Worm (Caenorhabditis elegans) whole organism, late embryonic: ENCODE results near the gene T05E12.9.

ENCODE experiments used
- T23F11.4 ChIP-seq: fragments of 200-800 bp; sonication (Bioruptor generic); optimal IDR thresholded peaks from 2 replicates; lab custom pipeline; 2018; ENCODE audit warnings: mild to moderate bottlenecking, missing genetic modification characterization, missing compliant biosample characterization
- Y22D7AL.16 ChIP-seq: sonication (generic microtip); optimal IDR thresholded peaks from 2 replicates; lab custom pipeline; 2016; ENCODE audit warnings: missing genetic modification characterization, missing compliant biosample characterization
- ahr-1 ChIP-seq: sonication (generic microtip); optimal IDR thresholded peaks from 2 replicates; lab custom pipeline; 2016; ENCODE audit warnings: missing genetic modification characterization, missing compliant biosample characterization
- ama-1 ChIP-seq: fragments of 150-350 bp; optimal IDR thresholded peaks from 2 replicates; lab custom pipeline; 2014
- ceh-14 ChIP-seq: sonication (generic microtip); optimal IDR thresholded peaks from 2 replicates; lab custom pipeline; 2016; ENCODE audit warnings: missing genotype, missing genetic modification characterization, missing compliant biosample characterization
- ceh-18 ChIP-seq: sonication (generic microtip); optimal IDR thresholded peaks from 2 replicates; lab custom pipeline; 2016; ENCODE audit warnings: missing genetic modification characterization, missing compliant biosample characterization
- ceh-31 ChIP-seq: sonication (generic microtip); optimal IDR thresholded peaks from 2 replicates; lab custom pipeline; 2016; ENCODE audit warnings: missing genetic modification characterization, missing compliant biosample characterization
- ceh-48 ChIP-seq: sonication (generic microtip); optimal IDR thresholded peaks from 2 replicates; lab custom pipeline; 2016; ENCODE audit warnings: missing genetic modification characterization, inconsistent platforms, missing compliant biosample characterization
- ceh-6 ChIP-seq: fragments of 200-800 bp; sonication (Bioruptor generic); optimal IDR thresholded peaks from 2 replicates; lab custom pipeline; 2018; ENCODE audit warnings: mild to moderate bottlenecking, missing genetic modification characterization, missing compliant biosample characterization
- che-1 ChIP-seq: sonication (generic microtip); optimal IDR thresholded peaks from 2 replicates; lab custom pipeline; 2016; ENCODE audit warnings: mild to moderate bottlenecking, missing genetic modification characterization, missing compliant biosample characterization
- dmd-4 ChIP-seq: sonication (generic microtip); optimal IDR thresholded peaks from 2 replicates; lab custom pipeline; 2016; ENCODE audit warnings: borderline replicate concordance, missing genetic modification characterization, missing compliant biosample characterization
- dve-1 ChIP-seq: sonication (generic microtip); optimal IDR thresholded peaks from 2 replicates; lab custom pipeline; 2017; ENCODE audit warnings: antibody characterized with exemption, mild to moderate bottlenecking, missing genetic modification characterization, missing compliant biosample characterization
- elt-2 ChIP-seq: sonication (generic microtip); optimal IDR thresholded peaks from 2 replicates; lab custom pipeline; 2016; ENCODE audit warnings: missing genetic modification reagents, missing genetic modification characterization, missing compliant biosample characterization
- elt-4 ChIP-seq: sonication (generic microtip); optimal IDR thresholded peaks from 2 replicates; lab custom pipeline; 2016; ENCODE audit warnings: missing genetic modification characterization, missing compliant biosample characterization
- ets-4 ChIP-seq: sonication (generic microtip); optimal IDR thresholded peaks from 2 replicates; lab custom pipeline; 2016; ENCODE audit warnings: missing genetic modification characterization, missing compliant biosample characterization
- fax-1 ChIP-seq: sonication (generic microtip); optimal IDR thresholded peaks from 2 replicates; lab custom pipeline; 2016; ENCODE audit warnings: missing genotype, missing genetic modification characterization, missing compliant biosample characterization
- fkh-10 ChIP-seq: fragments of 150-350 bp; optimal IDR thresholded peaks from 2 replicates; lab custom pipeline; 2014; ENCODE audit warnings: missing biosample characterization, missing genetic modification reagents, missing genetic modification characterization
- gmeb-2 ChIP-seq: sonication (generic microtip); optimal IDR thresholded peaks from 2 replicates; lab custom pipeline; 2016; ENCODE audit warnings: missing genetic modification characterization, inconsistent platforms, missing compliant biosample characterization
- hlh-13 ChIP-seq: fragments of 200-800 bp; sonication (Bioruptor generic); optimal IDR thresholded peaks from 2 replicates; lab custom pipeline; 2018; ENCODE audit warnings: mild to moderate bottlenecking, missing genetic modification characterization, missing compliant biosample characterization
- hlh-30 ChIP-seq: sonication (generic microtip); optimal IDR thresholded peaks from 2 replicates; lab custom pipeline; 2017; ENCODE audit warnings: antibody characterized with exemption, missing genetic modification characterization, missing compliant biosample characterization; ENCODE audit not compliant: insufficient read depth
- hlh-8 ChIP-seq: sonication (generic microtip); optimal IDR thresholded peaks from 2 replicates; lab custom pipeline; 2016; ENCODE audit warnings: missing genotype, missing genetic modification characterization, missing compliant biosample characterization
- mec-3 ChIP-seq: sonication (generic microtip); optimal IDR thresholded peaks from 2 replicates; lab custom pipeline; 2016; ENCODE audit warnings: borderline replicate concordance, missing genetic modification characterization, missing compliant biosample characterization
- nfya-1 ChIP-seq: sonication (generic microtip); optimal IDR thresholded peaks from 2 replicates; lab custom pipeline; 2017; ENCODE audit warnings: missing genetic modification characterization, mild to moderate bottlenecking, missing compliant biosample characterization, antibody characterized with exemption, moderate library complexity
- nhr-11 ChIP-seq: fragments of 150-350 bp; optimal IDR thresholded peaks from 2 replicates; lab custom pipeline; 2014; ENCODE audit warnings: missing biosample characterization, missing genetic modification characterization
- npax-4 ChIP-seq: sonication (generic microtip); optimal IDR thresholded peaks from 2 replicates; lab custom pipeline; 2016; ENCODE audit warnings: missing genetic modification characterization, missing compliant biosample characterization
- odd-2 ChIP-seq: sonication (generic microtip); optimal IDR thresholded peaks from 2 replicates; lab custom pipeline; 2017; ENCODE audit warnings: antibody characterized with exemption, mild to moderate bottlenecking, missing genetic modification characterization, missing compliant biosample characterization
- ref-2 ChIP-seq: sonication (generic microtip); optimal IDR thresholded peaks from 2 replicates; lab custom pipeline; 2016; ENCODE audit warnings: missing genetic modification characterization, missing compliant biosample characterization
- rnt-1 ChIP-seq: sonication (generic microtip); optimal IDR thresholded peaks from 2 replicates; lab custom pipeline; 2016; ENCODE audit warnings: missing genetic modification characterization, missing compliant biosample characterization
- sox-2 ChIP-seq: fragments of 200-800 bp; sonication (Bioruptor generic); IDR thresholded peaks from 2 replicates; pipeline ENCODE4 v1.3.6; 2022; ENCODE audit warnings: missing genetic modification reagents, missing genetic modification characterization, missing compliant biosample characterization
- syd-9 ChIP-seq: sonication (generic microtip); optimal IDR thresholded peaks from 2 replicates; lab custom pipeline; 2016; ENCODE audit warnings: mild to moderate bottlenecking, missing genetic modification characterization, moderate library complexity, missing compliant biosample characterization
- tbx-2 ChIP-seq: sonication (generic microtip); optimal IDR thresholded peaks from 2 replicates; lab custom pipeline; 2016; ENCODE audit warnings: missing genetic modification characterization, missing compliant biosample characterization
- tbx-7 ChIP-seq: sonication (generic microtip); optimal IDR thresholded peaks from 2 replicates; lab custom pipeline; 2016; ENCODE audit warnings: missing genotype, missing genetic modification characterization, missing compliant biosample characterization
- unc-3 ChIP-seq, 2 experiments: fragments of 200-800 bp in 1 of 2; sonication (Bioruptor generic) in 1 of 2; sonication (generic microtip) in 1 of 2; conservative IDR thresholded peaks in 1 of 2; optimal IDR thresholded peaks in 1 of 2; 2 replicates each; pipeline versions ENCODE4 v1.3.6 to Lab custom; 2016 to 2022; ENCODE audit warnings: missing compliant biosample characterization in 2 of 2, missing genetic modification characterization in 2 of 2, missing genetic modification reagents in 1 of 2
- unc-42 ChIP-seq: sonication (generic microtip); optimal IDR thresholded peaks from 2 replicates; lab custom pipeline; 2016; ENCODE audit warnings: missing genotype, missing genetic modification characterization, missing compliant biosample characterization
- unc-55 ChIP-seq: sonication (generic microtip); optimal IDR thresholded peaks from 2 replicates; lab custom pipeline; 2017; ENCODE audit warnings: missing biosample characterization, missing genetic modification reagents, missing genetic modification characterization

Gene T05E12.9

DNA sequence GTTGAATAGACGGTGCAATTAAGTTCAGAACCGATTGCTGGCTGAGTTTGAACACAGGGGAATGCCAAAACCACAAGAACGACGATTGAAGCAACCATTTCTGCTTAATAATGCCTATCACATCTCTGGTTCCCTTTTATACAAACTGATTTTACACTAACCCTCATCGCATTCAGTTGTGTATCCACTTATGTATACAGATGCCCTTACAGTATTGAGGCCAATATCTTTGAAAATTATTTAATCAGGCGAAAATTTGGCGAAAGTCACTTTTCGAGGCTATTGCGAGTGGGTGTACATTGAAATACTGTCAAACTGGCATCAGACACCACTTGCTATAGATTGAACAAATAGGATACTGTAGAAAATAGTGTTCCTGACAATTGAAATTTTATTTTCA is 16.1 kb upstream of the T05E12.9 start, which contains the start of the genes ZK218.3 and ZK218.4:
TSS of gene ZK218.3 (minus strand) at position 101 of the 400 bp plus-strand sequence.
TSS of gene ZK218.4 (plus strand) at position 186 of the 400 bp plus-strand sequence.
- TF ChIP-seq sox-2 = no peak
- TF ChIP-seq syd-9 = no peak
- TF ChIP-seq ceh-14 (tag; lab: Kevin White, UChicago) = no peak
- TF ChIP-seq elt-4 = no peak
- TF ChIP-seq nfya-1 (tag; lab: Kevin White, UChicago) = no peak
- TF ChIP-seq hlh-30 = no peak
- TF ChIP-seq fax-1 (tag; lab: Kevin White, UChicago) = no peak
- no peak for TF ChIP-seq hlh-13 (GFP tag; lab: Kevin White, UChicago)
- TF ChIP-seq che-1 (tag; lab: Kevin White, UChicago) = no peak
- TF ChIP-seq dmd-4 (tag; lab: Kevin White, UChicago) = no peak
- no peak for TF ChIP-seq odd-2 (tag; lab: Kevin White, UChicago)
- TF ChIP-seq ets-4 (tag; lab: Kevin White, UChicago) = no peak
- no peak for TF ChIP-seq ceh-48 (tag; lab: Kevin White, UChicago)
- no peak for TF ChIP-seq hlh-8 (tag; lab: Kevin White, UChicago)
- TF ChIP-seq unc-3 (GFP tag; conservative IDR thresholded peaks at IDR 0.05; lab: Robert Waterston, UW) = no peak
- TF ChIP-seq unc-3 (tag; optimal IDR thresholded peaks at IDR 0.05; lab: Kevin White, UChicago) = no peak
- no peak for TF ChIP-seq Y22D7AL.16 (tag; lab: Kevin White, UChicago)
- TF ChIP-seq ref-2 (tag; lab: Kevin White, UChicago) = no peak
- no peak for TF ChIP-seq ceh-18 (tag; lab: Kevin White, UChicago)

- TF ChIP-seq odd-2 (tag; lab: Kevin White, UChicago) (no peak), sox-2 (no peak), mec-3 (tag; lab: Kevin White, UChicago) (no peak), unc-3 (GFP tag; conservative IDR thresholded peaks at IDR 0.05; lab: Robert Waterston, UW) (no peak), unc-3 (tag; optimal IDR thresholded peaks at IDR 0.05; lab: Kevin White, UChicago) (no peak), nfya-1 (tag; lab: Kevin White, UChicago) (no peak), ets-4 (tag; lab: Kevin White, UChicago) (no peak), ahr-1 (tag; lab: Kevin White, UChicago) (no peak), unc-42 (tag; lab: Kevin White, UChicago) (no peak), ama-1 (lab: Kevin White, UChicago) (no peak)
Observed at ce11 chrV:17094568-17094967, 11.9 kb upstream of the T05E12.9 start.

ce11 chrV:17092262-17092661 is 9.6 kb upstream of the T05E12.9 start, which contains the start of gene ZK218.1:
Gene ZK218.1 (plus strand): TSS chrV:17092562.
- TF ChIP-seq Y22D7AL.16 (tag; lab: Kevin White, UChicago) = no peak
- no peak for TF ChIP-seq ahr-1 (tag; lab: Kevin White, UChicago)
- TF ChIP-seq tbx-2 (tag; lab: Kevin White, UChicago) = no peak
- no peak for TF ChIP-seq dve-1 (tag; lab: Kevin White, UChicago)
- TF ChIP-seq ceh-31 (tag; lab: Kevin White, UChicago) = no peak
- TF ChIP-seq hlh-8 (tag; lab: Kevin White, UChicago) = no peak
- TF ChIP-seq elt-2 (tag; lab: Kevin White, UChicago) = no peak
- no peak for TF ChIP-seq fkh-10
- TF ChIP-seq ama-1 (lab: Kevin White, UChicago) = no peak
- no peak for TF ChIP-seq unc-55 (GFP tag; lab: Kevin White, UChicago)
- no peak for TF ChIP-seq gmeb-2 (tag; lab: Kevin White, UChicago)
- no peak for TF ChIP-seq tbx-7
- no peak for TF ChIP-seq ets-4 (tag; lab: Kevin White, UChicago)
- TF ChIP-seq ceh-6 (GFP tag; lab: Kevin White, UChicago) = no peak
- TF ChIP-seq npax-4 (tag; lab: Kevin White, UChicago) = no peak
- no peak for TF ChIP-seq nhr-11 (tag; lab: Kevin White, UChicago)
- no peak for TF ChIP-seq T23F11.4 (GFP tag; lab: Kevin White, UChicago)
- no peak for TF ChIP-seq hlh-13 (GFP tag; lab: Kevin White, UChicago)
- TF ChIP-seq rnt-1 (tag; lab: Kevin White, UChicago) = no peak
